Fruit fly (Drosophila melanogaster) whole organism, embryonic: ENCODE results near the gene Bro.

Experiments
- CG10267 ChIP-seq: fragments of 200-800 bp; sonication (Bioruptor generic); optimal IDR thresholded peaks from 2 replicates; lab custom pipeline; 2018; ENCODE audit warnings: missing biosample characterization, mild to moderate bottlenecking, missing genetic modification characterization, moderate library complexity
- CG10321 ChIP-seq: fragments of 200-800 bp; sonication (Bioruptor generic); IDR thresholded peaks from 2 replicates; pipeline ENCODE4 v1.3.6; 2022; ENCODE audit warnings: missing biosample characterization, missing genetic modification characterization
- CG10366 ChIP-seq: fragments of 200-800 bp; sonication (Bioruptor generic); IDR thresholded peaks from 2 replicates; pipeline ENCODE4 v1.3.6; 2022; ENCODE audit warnings: missing biosample characterization, missing genetic modification characterization
- CG10543 ChIP-seq: fragments of 200-800 bp; sonication (Bioruptor generic); optimal IDR thresholded peaks from 3 replicates; lab custom pipeline; 2017; ENCODE audit warnings: missing biosample characterization, mild to moderate bottlenecking, missing genetic modification characterization, moderate library complexity
- CG10654 ChIP-seq: fragments of 200-800 bp; sonication (Bioruptor generic); optimal IDR thresholded peaks from 2 replicates; lab custom pipeline; 2016; ENCODE audit warnings: missing biosample characterization, missing genetic modification characterization
- CG12071 ChIP-seq: fragments of 200-800 bp; sonication (Bioruptor generic); optimal IDR thresholded peaks from 3 replicates; lab custom pipeline; 2018; ENCODE audit warnings: missing biosample characterization, mild to moderate bottlenecking, missing genetic modification characterization
- CG1233 ChIP-seq: fragments of 200-800 bp; sonication (Bioruptor generic); optimal IDR thresholded peaks from 4 replicates; lab custom pipeline; 2018; ENCODE audit warnings: missing biosample characterization, mild to moderate bottlenecking, missing genetic modification characterization
- CG12942 ChIP-seq: fragments of 200-800 bp; sonication (Bioruptor generic); optimal IDR thresholded peaks from 3 replicates; lab custom pipeline; 2016; ENCODE audit warnings: missing biosample characterization, missing genetic modification characterization
- CG13287 ChIP-seq: fragments of 200-800 bp; sonication (Bioruptor generic); IDR thresholded peaks from 2 replicates; pipeline ENCODE4 v1.3.6; 2022; ENCODE audit warnings: missing biosample characterization, missing genetic modification characterization; ENCODE audit not compliant: partially characterized antibody
- CG13296 ChIP-seq: fragments of 200-800 bp; sonication (Bioruptor generic); optimal IDR thresholded peaks from 3 replicates; lab custom pipeline; 2018; ENCODE audit warnings: missing biosample characterization, mild to moderate bottlenecking, missing genetic modification characterization
- CG14860 ChIP-seq: fragments of 200-800 bp; sonication (Bioruptor generic); IDR thresholded peaks from 3 replicates; pipeline ENCODE4 v1.3.6; 2022; ENCODE audit warnings: missing biosample characterization, missing genetic modification characterization; ENCODE audit not compliant: partially characterized antibody
- CG15696 ChIP-seq: fragments of 200-800 bp; sonication (Bioruptor generic); optimal IDR thresholded peaks from 2 replicates; lab custom pipeline; 2019; ENCODE audit warnings: missing biosample characterization, mild to moderate bottlenecking, missing genetic modification characterization, moderate library complexity
- CG2116 ChIP-seq: fragments of 200-800 bp; sonication (Bioruptor generic); optimal IDR thresholded peaks from 3 replicates; lab custom pipeline; 2018; ENCODE audit warnings: missing biosample characterization, mild to moderate bottlenecking, missing genetic modification characterization
- CG30020 ChIP-seq: fragments of 200-800 bp; optimal IDR thresholded peaks from 2 replicates; lab custom pipeline; 2019; ENCODE audit warnings: missing biosample characterization, mild to moderate bottlenecking, missing genetic modification characterization, moderate library complexity
- CG31388 ChIP-seq: fragments of 200-800 bp; sonication (Bioruptor generic); optimal IDR thresholded peaks from 2 replicates; lab custom pipeline; 2016; ENCODE audit warnings: missing biosample characterization, missing genetic modification characterization
- CG32532 ChIP-seq: fragments of 200-800 bp; sonication (Bioruptor generic); IDR thresholded peaks from 2 replicates; pipeline ENCODE4 v1.3.6; 2022; ENCODE audit warnings: missing biosample characterization, missing genetic modification characterization
- CG3995 ChIP-seq: fragments of 200-800 bp; sonication (Bioruptor generic); optimal IDR thresholded peaks from 3 replicates; lab custom pipeline; 2016; ENCODE audit warnings: missing biosample characterization, missing genetic modification characterization
- CG5180 ChIP-seq: fragments of 200-800 bp; sonication (Bioruptor generic); optimal IDR thresholded peaks from 3 replicates; lab custom pipeline; 2017; ENCODE audit warnings: missing biosample characterization, missing genetic modification characterization, mild to moderate bottlenecking, moderate library complexity, missing genetic modification reagents
- CG6765 ChIP-seq: fragments of 200-800 bp; sonication (Bioruptor generic); optimal IDR thresholded peaks from 3 replicates; lab custom pipeline; 2017; ENCODE audit warnings: missing biosample characterization, mild to moderate bottlenecking, missing genetic modification characterization
- CG7556 ChIP-seq: fragments of 200-800 bp; sonication (Bioruptor generic); optimal IDR thresholded peaks from 2 replicates; lab custom pipeline; 2017; ENCODE audit warnings: missing biosample characterization, mild to moderate bottlenecking, missing genetic modification characterization
- CG7928 ChIP-seq: fragments of 200-800 bp; sonication (Bioruptor generic); optimal IDR thresholded peaks from 2 replicates; lab custom pipeline; 2017; ENCODE audit warnings: missing biosample characterization, mild to moderate bottlenecking, missing genetic modification characterization
- CG9437 ChIP-seq: fragments of 200-800 bp; sonication (Bioruptor generic); optimal IDR thresholded peaks from 2 replicates; lab custom pipeline; 2018; ENCODE audit warnings: missing biosample characterization, mild to moderate bottlenecking, missing genetic modification characterization
- Dp ChIP-seq: fragments of 200-800 bp; sonication (Bioruptor generic); optimal IDR thresholded peaks from 2 replicates; lab custom pipeline; 2018; ENCODE audit warnings: missing biosample characterization, mild to moderate bottlenecking, missing genetic modification characterization, moderate library complexity
- Ets65A ChIP-seq: fragments of 200-800 bp; sonication (Bioruptor generic); peaks from one replicate; lab custom pipeline; 2016; ENCODE audit warnings: missing biosample characterization, missing genetic modification characterization
- Jarid2 ChIP-seq: fragments of 200-800 bp; sonication (Bioruptor generic); optimal IDR thresholded peaks from 3 replicates; lab custom pipeline; 2017; ENCODE audit warnings: mild to moderate bottlenecking, missing biosample characterization, missing genetic modification reagents, missing genetic modification characterization
- Kr ChIP-seq: fragments of 200-800 bp; sonication (Bioruptor generic); optimal IDR thresholded peaks from 2 replicates; lab custom pipeline; 2017; ENCODE audit warnings: missing biosample characterization, mild to moderate bottlenecking, missing genetic modification characterization
- Lhr ChIP-seq: fragments of 200-800 bp; sonication (Bioruptor generic); optimal IDR thresholded peaks from 3 replicates; lab custom pipeline; 2017; ENCODE audit warnings: mild to moderate bottlenecking, missing biosample characterization, missing genetic modification reagents, missing genetic modification characterization
- Mad ChIP-seq: fragments of 200-800 bp; sonication (Bioruptor generic); optimal IDR thresholded peaks from 2 replicates; lab custom pipeline; 2016; ENCODE audit warnings: missing biosample characterization, missing genetic modification characterization
- Neu2 ChIP-seq: fragments of 200-800 bp; sonication (Bioruptor generic); optimal IDR thresholded peaks from 3 replicates; lab custom pipeline; 2016; ENCODE audit warnings: missing biosample characterization, missing genetic modification characterization, borderline replicate concordance
- Oaz ChIP-seq: fragments of 200-800 bp; sonication (Bioruptor generic); IDR thresholded peaks from 2 replicates; pipeline ENCODE4 v1.3.6; 2022; ENCODE audit warnings: missing biosample characterization, missing genetic modification characterization
- Ssrp ChIP-seq: fragments of 200-800 bp; sonication (Bioruptor generic); optimal IDR thresholded peaks from 2 replicates; lab custom pipeline; 2018; ENCODE audit warnings: missing biosample characterization, mild to moderate bottlenecking, missing genetic modification characterization, moderate library complexity
- Usf ChIP-seq: fragments of 200-800 bp; sonication (Bioruptor generic); optimal IDR thresholded peaks from 2 replicates; lab custom pipeline; 2017; ENCODE audit warnings: missing genotype, missing biosample characterization, missing genetic modification characterization
- bbx ChIP-seq: fragments of 200-800 bp; sonication (Bioruptor generic); IDR thresholded peaks from 2 replicates; pipeline ENCODE4 v1.3.6; 2022; ENCODE audit warnings: missing biosample characterization, missing genetic modification characterization; ENCODE audit not compliant: partially characterized antibody
- cg ChIP-seq: fragments of 200-800 bp; sonication (Bioruptor generic); optimal IDR thresholded peaks from 3 replicates; lab custom pipeline; 2019; ENCODE audit warnings: missing biosample characterization, mild to moderate bottlenecking, missing genetic modification characterization, moderate library complexity
- croc ChIP-seq: fragments of 200-800 bp; sonication (Bioruptor generic); conservative IDR thresholded peaks from 3 replicates; pipeline ENCODE4 v1.3.6; 2022; ENCODE audit warnings: missing biosample characterization, missing genetic modification characterization
- crol ChIP-seq: fragments of 200-800 bp; sonication (Bioruptor generic); IDR thresholded peaks from 2 replicates; pipeline ENCODE4 v1.3.6; 2022; ENCODE audit warnings: missing biosample characterization, missing genetic modification characterization
- grau ChIP-seq: fragments of 200-800 bp; optimal IDR thresholded peaks from 3 replicates; lab custom pipeline; 2019; ENCODE audit warnings: missing biosample characterization, mild to moderate bottlenecking, missing genetic modification characterization, moderate library complexity
- hkb ChIP-seq, 2 experiments: fragments of 200-800 bp in 1 of 2; fragments of >200 bp in 1 of 2; sonication (Bioruptor generic) in 1 of 2; IDR thresholded peaks in 1 of 2; optimal IDR thresholded peaks in 1 of 2; 2 replicates each; pipeline versions ENCODE4 v1.3.6 to Lab custom; 2017 to 2022; ENCODE audit warnings: missing biosample characterization in 1 of 2, missing genetic modification characterization in 1 of 2
- knrl ChIP-seq: fragments of 200-800 bp; sonication (Bioruptor generic); IDR thresholded peaks from 3 replicates; pipeline ENCODE4 v1.3.6; 2022; ENCODE audit warnings: missing biosample characterization, missing genetic modification characterization; ENCODE audit not compliant: partially characterized antibody
- lmd ChIP-seq: fragments of 200-800 bp; sonication (Bioruptor generic); IDR thresholded peaks from 2 replicates; pipeline ENCODE4 v1.3.6; 2022; ENCODE audit warnings: missing biosample characterization, missing genetic modification characterization
- nerfin-1 ChIP-seq: fragments of 200-800 bp; sonication (Bioruptor generic); optimal IDR thresholded peaks from 3 replicates; lab custom pipeline; 2019; ENCODE audit warnings: missing biosample characterization, mild to moderate bottlenecking, missing genetic modification characterization, moderate library complexity
- pan ChIP-seq, 4 experiments: fragments of >200 bp in 3 of 4; fragments of 200-800 bp in 1 of 4; sonication (Bioruptor generic) in 1 of 4; optimal IDR thresholded peaks in 3 of 4; IDR thresholded peaks in 1 of 4; 2 replicates each; pipeline versions ENCODE4 v1.3.6 to Lab custom; 2017 to 2022; ENCODE audit warnings: missing biosample characterization in 2 of 4, missing genetic modification characterization in 2 of 4, mixed read lengths in 1 of 4
- peb ChIP-seq: fragments of 200-800 bp; sonication (Bioruptor generic); IDR thresholded peaks from 2 replicates; pipeline ENCODE4 v1.3.6; 2022; ENCODE audit warnings: missing biosample characterization, missing genetic modification characterization
- pfk ChIP-seq: fragments of 200-800 bp; sonication (Bioruptor generic); optimal IDR thresholded peaks from 2 replicates; lab custom pipeline; 2018; ENCODE audit warnings: missing biosample characterization, mild to moderate bottlenecking, missing genetic modification characterization, moderate library complexity
- run ChIP-seq: fragments of 200-800 bp; sonication (Bioruptor generic); optimal IDR thresholded peaks from 3 replicates; lab custom pipeline; 2018; ENCODE audit warnings: missing biosample characterization, mild to moderate bottlenecking, missing genetic modification characterization
- slbo ChIP-seq: fragments of 200-800 bp; sonication (Bioruptor generic); IDR thresholded peaks from 2 replicates; pipeline ENCODE4 v1.3.6; 2022; ENCODE audit warnings: missing biosample characterization, missing genetic modification characterization
- tna ChIP-seq: fragments of 200-800 bp; sonication (Bioruptor generic); IDR thresholded peaks from 2 replicates; pipeline ENCODE4 v1.3.6; 2022; ENCODE audit warnings: missing biosample characterization, missing genetic modification characterization; ENCODE audit not compliant: partially characterized antibody
- zf30C ChIP-seq: fragments of 200-800 bp; sonication (Bioruptor generic); optimal IDR thresholded peaks from 3 replicates; lab custom pipeline; 2018; ENCODE audit warnings: missing biosample characterization, mild to moderate bottlenecking, missing genetic modification characterization

Bro gene

dm6 chr3L:1644920-1645567 lies 2.6 kb upstream of the Bro start, which contains the start of the genes alphaCOP and CG13919 (continued):
- TF ChIP-seq CG1233 (GFP tag; lab: Kevin White, UChicago): peak; percentile 95
- peak; percentile 50 for TF ChIP-seq Dp (GFP tag; lab: Kevin White, UChicago)
- peak; percentile 90 for TF ChIP-seq run (tag; lab: Kevin White, UChicago)
- peak; percentile 93 for TF ChIP-seq nerfin-1
- peak; percentile 95 for TF ChIP-seq Mad
- TF ChIP-seq hkb (optimal IDR thresholded peaks at IDR 0.05; lab: Kevin White, UChicago): no peak
- TF ChIP-seq hkb (GFP tag; IDR thresholded peaks at IDR 0.05; lab: Robert Waterston, UW): peak; percentile 94
- TF ChIP-seq croc (GFP tag; lab: Robert Waterston, UW): peak; percentile 95
- TF ChIP-seq CG10267 (tag; lab: Kevin White, UChicago): peak; percentile 100
- TF ChIP-seq tna: no peak
- TF ChIP-seq slbo: peak; percentile 99
- peak; percentile 93 for TF ChIP-seq CG13296 (GFP tag; lab: Kevin White, UChicago)
- TF ChIP-seq CG12071: peak; percentile 81
- TF ChIP-seq Ets65A (GFP tag; lab: Kevin White, UChicago): peak; percentile 99
- TF ChIP-seq CG3995: peak; percentile 83
- TF ChIP-seq CG5180 (GFP tag; lab: Kevin White, UChicago): peak; percentile 71
- TF ChIP-seq Lhr (GFP tag; lab: Kevin White, UChicago): peak; percentile 88
- TF ChIP-seq Oaz (GFP tag; lab: Robert Waterston, UW): peak; percentile 98
- peak; percentile 89 for TF ChIP-seq CG10654
- peak; percentile 83 for TF ChIP-seq CG10321
- peak; percentile 89 for TF ChIP-seq CG6765 (GFP tag; lab: Kevin White, UChicago)
- peak; percentile 86 for TF ChIP-seq CG2116
- TF ChIP-seq peb: peak; percentile 87
- peak; percentile 98 for TF ChIP-seq CG10366 (GFP tag; lab: Robert Waterston, UW)
- peak; percentile 32 for TF ChIP-seq pfk
- TF ChIP-seq Kr (GFP tag; lab: Kevin White, UChicago): no peak
- peak; percentile 86 for TF ChIP-seq CG30020 (tag; lab: Kevin White, UChicago)
- peak; percentile 85 for TF ChIP-seq CG15696 (tag; lab: Kevin White, UChicago)
- peak; percentile 89 for TF ChIP-seq CG31388 (GFP tag; lab: Kevin White, UChicago)
- no peak for TF ChIP-seq cg
- TF ChIP-seq knrl (GFP tag; lab: Robert Waterston, UW): peak; percentile 43; the same call in 1 of the 3 replicates
- TF ChIP-seq CG12942 (GFP tag; lab: Kevin White, UChicago): peak; percentile 96
- TF ChIP-seq Ssrp: peak; percentile 96
- peak; percentile 97 for TF ChIP-seq CG32532 (GFP tag; lab: Robert Waterston, UW)
- peak; percentile 57 for TF ChIP-seq Neu2 (GFP tag; lab: Kevin White, UChicago)
- TF ChIP-seq zf30C: no peak
- TF ChIP-seq CG7556 (GFP tag; lab: Kevin White, UChicago): peak; percentile 94
- no peak for TF ChIP-seq pan (optimal IDR thresholded peaks at IDR 0.05; lab: Kevin White, UChicago)
- peak in 1 of 2 experiments; percentile 97 for TF ChIP-seq pan (GFP tag; optimal IDR thresholded peaks at IDR 0.05 in 1 of 2, IDR thresholded peaks at IDR 0.05 in 1 of 2)
- TF ChIP-seq, all 482 proteins: peak for 432

dm6 chr3L:1648690-1649355 lies 1.2 kb downstream of the Bro start, which contains the start of gene CG13920:
CG13920 (plus strand) TSS chr3L:1648944.
- TF ChIP-seq grau (tag; lab: Kevin White, UChicago) (no peak), bbx (GFP tag; lab: Robert Waterston, UW) (peak; percentile 21; the same call in 1 of the 2 replicates), CG9437 (GFP tag; lab: Kevin White, UChicago) (no peak), CG10543 (GFP tag; lab: Kevin White, UChicago) (peak; percentile 72), CG14860 (GFP tag; lab: Robert Waterston, UW) (no peak), CG7928 (GFP tag; lab: Kevin White, UChicago) (no peak), Jarid2 (GFP tag; lab: Kevin White, UChicago) (peak; percentile 34), CG13296 (GFP tag; lab: Kevin White, UChicago) (no peak), crol (peak; percentile 78), CG13287 (GFP tag; lab: Robert Waterston, UW) (peak; percentile 13; the same call in 1 of the 2 replicates), Usf (GFP tag; lab: Kevin White, UChicago) (no peak), CG10267 (tag; lab: Kevin White, UChicago) (no peak), lmd (GFP tag; lab: Robert Waterston, UW) (no peak), pfk (peak; percentile 30)
